Worm (Caenorhabditis elegans) whole organism, L3 larva: Measurements from ENCODE around the gene cyp-35B3.

Experiments used
- R02D3.7 ChIP-seq: fragments of 150-350 bp; optimal IDR thresholded peaks from 2 replicates; lab custom pipeline; 2014; ENCODE audit warnings: missing biosample characterization, missing genetic modification characterization
- ZK546.5 ChIP-seq: sonication (generic microtip); optimal IDR thresholded peaks from 2 replicates; lab custom pipeline; 2017; ENCODE audit warnings: missing biosample characterization, missing genetic modification characterization
- aly-2 ChIP-seq: fragments of 150-350 bp; optimal IDR thresholded peaks from 2 replicates; lab custom pipeline; 2014; ENCODE audit warnings: missing biosample characterization, missing genetic modification characterization
- ama-1 ChIP-seq: fragments of 150-350 bp; optimal IDR thresholded peaks from 2 replicates; lab custom pipeline; 2018
- ceh-28 ChIP-seq: fragments of 150-350 bp; optimal IDR thresholded peaks from 2 replicates; lab custom pipeline; 2014; ENCODE audit warnings: missing biosample characterization, missing genetic modification reagents, missing genetic modification characterization
- ceh-9 ChIP-seq: sonication (generic microtip); optimal IDR thresholded peaks from 2 replicates; lab custom pipeline; 2018; ENCODE audit warnings: missing biosample characterization, missing genetic modification characterization
- daf-12 ChIP-seq: fragments of 150-350 bp; optimal IDR thresholded peaks from 2 replicates; lab custom pipeline; 2014; ENCODE audit warnings: missing biosample characterization, missing genetic modification reagents, missing genetic modification characterization
- egl-5 ChIP-seq: fragments of 150-350 bp; optimal IDR thresholded peaks from 2 replicates; lab custom pipeline; 2017; ENCODE audit warnings: missing biosample characterization, missing genetic modification reagents, missing genetic modification characterization, inconsistent platforms
- elt-1 ChIP-seq: fragments of 150-350 bp; optimal IDR thresholded peaks from 2 replicates; lab custom pipeline; 2014; ENCODE audit warnings: missing biosample characterization, missing genetic modification characterization
- elt-3 ChIP-seq, 3 experiments: fragments of 150-350 bp in 1 of 3; sonication (generic microtip) in 2 of 3; optimal IDR thresholded peaks; 2 replicates in 2 of 3; 4 replicates in 1 of 3; lab custom pipeline; 2014 to 2017; ENCODE audit warnings: missing biosample characterization in 3 of 3, missing genetic modification characterization in 3 of 3
- eor-1 ChIP-seq, 2 experiments: fragments of 150-350 bp; optimal IDR thresholded peaks; 2 replicates each; lab custom pipeline; 2014 to 2018; ENCODE audit warnings: missing biosample characterization in 2 of 2, missing genetic modification characterization in 2 of 2
- fkh-2 ChIP-seq: fragments of 150-350 bp; optimal IDR thresholded peaks from 2 replicates; lab custom pipeline; 2014; ENCODE audit warnings: missing biosample characterization, missing genetic modification reagents, missing genetic modification characterization
- fos-1 ChIP-seq: fragments of 150-350 bp; optimal IDR thresholded peaks from 2 replicates; lab custom pipeline; 2014; ENCODE audit warnings: missing biosample characterization, missing genetic modification characterization
- jun-1 ChIP-seq: fragments of 150-350 bp; optimal IDR thresholded peaks from 2 replicates; lab custom pipeline; 2014; ENCODE audit warnings: missing biosample characterization, missing genetic modification reagents, missing genetic modification characterization
- lin-39 ChIP-seq: fragments of 150-350 bp; optimal IDR thresholded peaks from 2 replicates; lab custom pipeline; 2018; ENCODE audit warnings: missing biosample characterization, missing genetic modification reagents, missing genetic modification characterization
- lsy-12 ChIP-seq: sonication (generic microtip); optimal IDR thresholded peaks from 2 replicates; lab custom pipeline; 2016; ENCODE audit warnings: mild to moderate bottlenecking, missing genetic modification characterization, missing compliant biosample characterization
- mml-1 ChIP-seq: fragments of 150-350 bp; sonication (generic microtip); optimal IDR thresholded peaks from 3 replicates; lab custom pipeline; 2014; ENCODE audit warnings: missing biosample characterization, missing genetic modification characterization
- nfya-1 ChIP-seq: sonication (generic microtip); optimal IDR thresholded peaks from 2 replicates; lab custom pipeline; 2017; ENCODE audit warnings: missing genetic modification characterization, mild to moderate bottlenecking, missing compliant biosample characterization, antibody characterized with exemption, moderate library complexity; ENCODE audit not compliant: insufficient read depth
- nhr-23 ChIP-seq: fragments of 150-350 bp; optimal IDR thresholded peaks from 2 replicates; lab custom pipeline; 2014; ENCODE audit warnings: missing biosample characterization, missing genetic modification reagents, missing genetic modification characterization
- nhr-237 ChIP-seq: fragments of 150-350 bp; optimal IDR thresholded peaks from 2 replicates; lab custom pipeline; 2014; ENCODE audit warnings: missing biosample characterization, missing genetic modification characterization
- nhr-28 ChIP-seq: fragments of 150-350 bp; optimal IDR thresholded peaks from 2 replicates; lab custom pipeline; 2014; ENCODE audit warnings: missing biosample characterization, missing genetic modification characterization
- nhr-43 ChIP-seq: sonication (generic microtip); optimal IDR thresholded peaks from 2 replicates; lab custom pipeline; 2016; ENCODE audit warnings: mild to moderate bottlenecking, missing genetic modification characterization, missing compliant biosample characterization; ENCODE audit not compliant: poor library complexity, severe bottlenecking
- nhr-67 ChIP-seq: fragments of 150-350 bp; optimal IDR thresholded peaks from 2 replicates; lab custom pipeline; 2014; ENCODE audit warnings: missing biosample characterization, missing genetic modification characterization
- nhr-76 ChIP-seq: fragments of 150-350 bp; sonication (generic microtip); optimal IDR thresholded peaks from 5 replicates; lab custom pipeline; 2014; ENCODE audit warnings: missing biosample characterization, missing genetic modification characterization
- nhr-77 ChIP-seq: fragments of 150-350 bp; optimal IDR thresholded peaks from 2 replicates; lab custom pipeline; 2014; ENCODE audit warnings: missing biosample characterization, missing genetic modification characterization
- pha-4 ChIP-seq: fragments of 150-350 bp; optimal IDR thresholded peaks from 2 replicates; lab custom pipeline; 2014; ENCODE audit warnings: missing biosample characterization, missing genetic modification reagents, missing genetic modification characterization
- pqm-1 ChIP-seq: fragments of 150-350 bp; optimal IDR thresholded peaks from 2 replicates; lab custom pipeline; 2017; ENCODE audit warnings: missing biosample characterization, missing genetic modification characterization, inconsistent platforms
- sea-2 ChIP-seq: fragments of 150-350 bp; sonication (generic microtip); optimal IDR thresholded peaks from 4 replicates; lab custom pipeline; 2014; ENCODE audit warnings: missing biosample characterization, missing genetic modification reagents, missing genetic modification characterization
- snpc-4 ChIP-seq: fragments of 150-350 bp; optimal IDR thresholded peaks from 2 replicates; lab custom pipeline; 2014; ENCODE audit warnings: missing biosample characterization, missing genetic modification characterization
- tbx-2 ChIP-seq: sonication (generic microtip); optimal IDR thresholded peaks from 2 replicates; lab custom pipeline; 2016; ENCODE audit warnings: mild to moderate bottlenecking, missing genetic modification characterization, missing compliant biosample characterization
- unc-62 ChIP-seq: fragments of 150-350 bp; sonication (generic microtip); optimal IDR thresholded peaks from 4 replicates; lab custom pipeline; 2014; ENCODE audit warnings: missing biosample characterization, missing genetic modification reagents, missing genetic modification characterization
- zag-1 ChIP-seq: fragments of 150-350 bp; optimal IDR thresholded peaks from 2 replicates; lab custom pipeline; 2014; ENCODE audit warnings: missing biosample characterization, missing genetic modification characterization
- ztf-4 ChIP-seq: fragments of 150-350 bp; optimal IDR thresholded peaks from 2 replicates; lab custom pipeline; 2014; ENCODE audit warnings: missing biosample characterization, missing genetic modification characterization

Gene cyp-35B3

ce11 chrV:3945053-3945452 is at the start of gene cyp-35B3:
cyp-35B3 (plus strand) TSS chrV:3945353.
- no peak for TF ChIP-seq daf-12
- TF ChIP-seq sea-2 (GFP tag; lab: Kevin White, UChicago) = no peak
- TF ChIP-seq pqm-1 = no peak
- TF ChIP-seq R02D3.7 (tag; lab: Kevin White, UChicago) = no peak
- no peak for TF ChIP-seq fkh-2 (tag; lab: Kevin White, UChicago)
- no peak for TF ChIP-seq ztf-4 (tag; lab: Kevin White, UChicago)
- no peak for TF ChIP-seq lsy-12 (tag; lab: Kevin White, UChicago)
- TF ChIP-seq eor-1 (tag; optimal IDR thresholded peaks at IDR 0.05; lab: Kevin White, UChicago) = no peak
- TF ChIP-seq lin-39 (tag; lab: Kevin White, UChicago) = no peak
- no peak for TF ChIP-seq elt-1 (tag; lab: Kevin White, UChicago)
- no peak for TF ChIP-seq tbx-2
- TF ChIP-seq, all 47 proteins: peak for 0

ce11 chrV:3896018-3896417 is 49.1 kb upstream of the cyp-35B3 start:
- TF ChIP-seq nhr-237 (tag; lab: Kevin White, UChicago) (no peak), elt-1 (tag; lab: Kevin White, UChicago) (no peak), nfya-1 (tag; lab: Kevin White, UChicago) (no peak), eor-1 (tag; optimal IDR thresholded peaks at IDR 0.05; lab: Kevin White, UChicago) (no peak), lin-39 (tag; lab: Kevin White, UChicago) (no peak), unc-62 (no peak)

ce11 chrV:3900102-3900501 is 45.1 kb upstream of the cyp-35B3 start, which contains the start of gene irld-22:
irld-22 (minus strand) TSS chrV:3900202.
- no peak for TF ChIP-seq nhr-28

- no peak for TF ChIP-seq ceh-9 (tag; lab: Kevin White, UChicago)
- TF ChIP-seq ZK546.5 (tag; lab: Kevin White, UChicago) = no peak
- TF ChIP-seq zag-1 (tag; lab: Kevin White, UChicago) = no peak
- TF ChIP-seq nhr-28 = no peak
- no peak for TF ChIP-seq elt-1 (tag; lab: Kevin White, UChicago)
- TF ChIP-seq snpc-4 (tag; lab: Kevin White, UChicago) = no peak
- TF ChIP-seq tbx-2 = no peak
- TF ChIP-seq eor-1 (tag; optimal IDR thresholded peaks at IDR 0.05; lab: Kevin White, UChicago) = no peak
- no peak for TF ChIP-seq elt-3 (tag; optimal IDR thresholded peaks at IDR 0.05; lab: Kevin White, UChicago)
- TF ChIP-seq fos-1 = no peak
- no peak for TF ChIP-seq ztf-4 (tag; lab: Kevin White, UChicago)
- TF ChIP-seq ceh-28 (tag; lab: Kevin White, UChicago) = no peak
- no peak for TF ChIP-seq egl-5
- no peak for TF ChIP-seq pqm-1
- TF ChIP-seq nfya-1 (tag; lab: Kevin White, UChicago) = no peak
- no peak for TF ChIP-seq aly-2 (tag; lab: Kevin White, UChicago)
Measured at ce11 chrV:3902458-3903157, 42.5 kb upstream of the cyp-35B3 start, which contains the start of the genes str-229 and srh-190. str-229 (minus strand) TSS chrV:3902558. srh-190 (plus strand) TSS chrV:3903107.

- no peak for TF ChIP-seq nhr-77 (tag; lab: Kevin White, UChicago)
Measured at ce11 chrV:3903424-3903823, 41.7 kb upstream of the cyp-35B3 start.

- TF ChIP-seq ama-1 (lab: Kevin White, UChicago) (no peak), aly-2 (tag; lab: Kevin White, UChicago) (no peak), fos-1 (no peak), pha-4 (tag; lab: Kevin White, UChicago) (no peak), ztf-4 (tag; lab: Kevin White, UChicago) (no peak), jun-1 (no peak), snpc-4 (tag; lab: Kevin White, UChicago) (no peak), nhr-67 (no peak), nhr-23 (tag; lab: Kevin White, UChicago) (no peak), nfya-1 (tag; lab: Kevin White, UChicago) (no peak), tbx-2 (no peak), lsy-12 (tag; lab: Kevin White, UChicago) (no peak), nhr-77 (tag; lab: Kevin White, UChicago) (no peak), nhr-76 (tag; lab: Kevin White, UChicago) (no peak), nhr-43 (tag; lab: Kevin White, UChicago) (no peak), mml-1 (tag; lab: Kevin White, UChicago) (no peak), zag-1 (tag; lab: Kevin White, UChicago) (no peak), nhr-28 (no peak), ZK546.5 (tag; lab: Kevin White, UChicago) (no peak)
Measured at ce11 chrV:3905841-3906240, 39.3 kb upstream of the cyp-35B3 start, which contains the start of gene nhr-156. nhr-156 (plus strand) TSS chrV:3906106.
